Worm (Caenorhabditis elegans): ENCODE results near the gene C50F4.8.

C50F4.8 gene

ce11 chrV:9545238-9545709 lies 26.6 kb upstream of the C50F4.8 start, which contains the start of the genes his-35 and his-41 (continued):
- no peak for TF ChIP-seq nhr-76 (tag; optimal IDR thresholded peaks at IDR 0.05)
- peak; percentile 57; the same call in 1 of the 2 replicates for TF ChIP-seq egl-43 (GFP tag; IDR thresholded peaks at IDR 0.05)

- TF ChIP-seq jun-1 (tag; optimal IDR thresholded peaks at IDR 0.05) (no peak), mxl-3 (GFP tag; optimal IDR thresholded peaks at IDR 0.05) (no peak), hlh-30 (tag; optimal IDR thresholded peaks at IDR 0.05; ENCODE audit: insufficient read depth) (peak; percentile 58), fos-1 (tag; optimal IDR thresholded peaks at IDR 0.05) (no peak), dpl-1 (GFP tag; optimal IDR thresholded peaks at IDR 0.05) (peak; percentile 91), nhr-42 (GFP tag; IDR thresholded peaks at IDR 0.05) (no peak), nhr-111 (GFP tag; optimal IDR thresholded peaks at IDR 0.05) (no peak), F10B5.3 (tag; optimal IDR thresholded peaks at IDR 0.05) (no peak), mdt-29 (GFP tag; IDR thresholded peaks at IDR 0.05) (no peak), madf-5 (GFP tag; IDR thresholded peaks at IDR 0.05) (no peak), unc-62 (GFP tag; optimal IDR thresholded peaks at IDR 0.05 in 1 of 2) (no peak), unc-62 (tag; optimal IDR thresholded peaks at IDR 0.05) (no peak), snpc-4 (tag; optimal IDR thresholded peaks at IDR 0.05) (no peak), tra-1 (GFP tag; IDR thresholded peaks at IDR 0.05) (no peak), Y75B8A.6 (GFP tag; IDR thresholded peaks at IDR 0.05) (no peak), set-16 (GFP tag; IDR thresholded peaks at IDR 0.05) (no peak), zip-2 (tag; optimal IDR thresholded peaks at IDR 0.05) (no peak), F49E8.2 (tag; optimal IDR thresholded peaks at IDR 0.05; ENCODE audit: borderline replicate concordance) (no peak), ceh-28 (tag; optimal IDR thresholded peaks at IDR 0.05) (no peak), nhr-41 (GFP tag; IDR thresholded peaks at IDR 0.05) (no peak), lin-13 (GFP tag; optimal IDR thresholded peaks at IDR 0.05) (peak; percentile 54), R02D3.7 (tag; optimal IDR thresholded peaks at IDR 0.05) (no peak), ama-1 (optimal IDR thresholded peaks at IDR 0.05) (peak; percentile 84), rbr-2 (tag; optimal IDR thresholded peaks at IDR 0.05) (peak; percentile 57), ceh-20 (GFP tag; IDR thresholded peaks at IDR 0.05) (no peak), mes-2 (tag; optimal IDR thresholded peaks at IDR 0.05; ENCODE audit: poor library complexity, severe bottlenecking) (peak; percentile 91), spr-3 (GFP tag; optimal IDR thresholded peaks at IDR 0.05) (no peak), lin-29 (GFP tag; IDR thresholded peaks at IDR 0.05) (no peak), attf-4 (tag; optimal IDR thresholded peaks at IDR 0.05) (no peak), mep-1 (tag; optimal IDR thresholded peaks at IDR 0.05) (peak; percentile 90), sdz-12 (GFP tag; optimal IDR thresholded peaks at IDR 0.05) (no peak), zfp-2 (tag; optimal IDR thresholded peaks at IDR 0.05) (no peak), zfp-3 (GFP tag; conservative IDR thresholded peaks at IDR 0.05) (no peak), spr-1 (tag; optimal IDR thresholded peaks at IDR 0.05) (peak; percentile 47), nhr-102 (tag; optimal IDR thresholded peaks at IDR 0.05) (no peak), Y5F2A.4 (GFP tag; optimal IDR thresholded peaks at IDR 0.05) (no peak), zag-1 (tag; optimal IDR thresholded peaks at IDR 0.05) (no peak), nhr-48 (tag; optimal IDR thresholded peaks at IDR 0.05) (no peak), Y48G9A.11 (GFP tag; IDR thresholded peaks at IDR 0.05) (no peak), nhr-10 (tag; optimal IDR thresholded peaks at IDR 0.05) (peak; percentile 5), daf-8 (GFP tag; IDR thresholded peaks at IDR 0.05) (no peak), nhr-28 (tag; optimal IDR thresholded peaks at IDR 0.05) (peak; percentile 48), ztf-7 (tag; optimal IDR thresholded peaks at IDR 0.05) (no peak), mdl-1 (tag; optimal IDR thresholded peaks at IDR 0.05) (no peak), Y105C5A.15 (GFP tag; IDR thresholded peaks at IDR 0.05) (no peak), ces-1 (GFP tag; optimal IDR thresholded peaks at IDR 0.05) (no peak), unc-130 (GFP tag; optimal IDR thresholded peaks at IDR 0.05) (no peak), nhr-6 (tag; optimal IDR thresholded peaks at IDR 0.05) (peak; percentile 48), nhr-76 (tag; optimal IDR thresholded peaks at IDR 0.05) (no peak), dmd-8 (GFP tag; IDR thresholded peaks at IDR 0.05) (no peak)
These were observed 25.5 kb upstream of the C50F4.8 start, which contains the start of gene mdf-1 for ce11 chrV:9544176-9544632. TSS of gene mdf-1 (minus strand) at chrV:9544226.

Measured in whole organism, L4 larva.